Worm (Caenorhabditis elegans) whole organism, mixed stage, embryonic: ENCODE measurements around the gene atic-1.

Experiments
- bed-3 ChIP-seq: fragments of 200-800 bp; sonication (Bioruptor generic); optimal IDR thresholded peaks from 3 replicates; lab custom pipeline; 2018; ENCODE audit warnings: mild to moderate bottlenecking, missing genetic modification characterization, moderate library complexity, missing compliant biosample characterization
- ces-1 ChIP-seq: fragments of 150-350 bp; optimal IDR thresholded peaks from 2 replicates; lab custom pipeline; 2014; ENCODE audit warnings: missing biosample characterization, missing genetic modification reagents, missing genetic modification characterization
- elt-3 ChIP-seq: fragments of 150-350 bp; optimal IDR thresholded peaks from 2 replicates; lab custom pipeline; 2014; ENCODE audit warnings: missing biosample characterization, missing genetic modification characterization
- mab-5 ChIP-seq: fragments of 150-350 bp; optimal IDR thresholded peaks from 2 replicates; lab custom pipeline; 2014; ENCODE audit warnings: missing biosample characterization, missing genetic modification characterization
- mep-1 ChIP-seq: fragments of 150-350 bp; optimal IDR thresholded peaks from 2 replicates; lab custom pipeline; 2017; ENCODE audit warnings: missing biosample characterization, missing genetic modification reagents, missing genetic modification characterization, inconsistent platforms
- nhr-237 ChIP-seq: fragments of 150-350 bp; optimal IDR thresholded peaks from 2 replicates; lab custom pipeline; 2014; ENCODE audit warnings: missing biosample characterization, missing genetic modification characterization
- nhr-28 ChIP-seq: fragments of 150-350 bp; optimal IDR thresholded peaks from 2 replicates; lab custom pipeline; 2014; ENCODE audit warnings: missing biosample characterization, missing genetic modification characterization
- pha-4 ChIP-seq: fragments of 150-350 bp; optimal IDR thresholded peaks from 2 replicates; lab custom pipeline; 2018; ENCODE audit warnings: missing biosample characterization, missing genetic modification reagents, missing genetic modification characterization
- snpc-4 ChIP-seq: fragments of 150-350 bp; optimal IDR thresholded peaks from 2 replicates; lab custom pipeline; 2014; ENCODE audit warnings: missing biosample characterization, missing genetic modification characterization
- unc-39 ChIP-seq: fragments of 150-350 bp; optimal IDR thresholded peaks from 2 replicates; lab custom pipeline; 2014; ENCODE audit warnings: missing biosample characterization, missing genetic modification characterization
- ztf-11 ChIP-seq: fragments of 150-350 bp; optimal IDR thresholded peaks from 2 replicates; lab custom pipeline; 2014; ENCODE audit warnings: missing biosample characterization, missing genetic modification characterization

DNA sequence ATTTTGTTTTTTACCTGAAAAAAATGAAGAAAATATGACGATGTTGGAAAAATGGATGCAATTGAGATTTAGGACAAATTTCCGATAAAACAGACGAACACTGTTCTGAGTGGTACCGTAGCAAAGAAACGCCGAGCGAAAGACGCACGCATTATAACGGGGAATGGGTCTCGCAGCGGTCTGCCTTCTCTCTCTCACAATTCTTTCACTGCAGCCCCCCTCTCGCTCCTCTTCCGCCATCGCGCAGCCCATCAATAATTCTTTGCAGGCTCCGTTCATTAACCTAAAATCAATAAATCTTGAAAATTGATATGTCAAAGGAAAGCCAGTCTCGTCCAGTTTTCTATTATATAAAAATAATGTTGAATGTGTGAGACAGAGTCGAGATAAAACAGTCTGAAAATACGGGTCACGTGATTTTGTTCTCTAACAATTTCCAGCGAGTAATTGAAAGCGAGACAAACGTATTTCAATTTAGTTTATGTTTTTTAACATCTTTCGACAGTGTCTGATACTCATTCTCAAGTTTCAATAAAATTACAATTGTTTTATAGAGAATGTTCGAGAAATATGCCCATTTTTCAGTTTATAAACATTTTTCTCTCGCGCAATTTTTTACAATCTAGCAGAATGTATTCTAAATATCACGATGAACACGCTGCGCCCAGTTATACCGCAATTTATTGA is 27.8 kb downstream of the atic-1 start:
- TF ChIP-seq ztf-11 (tag; lab: Kevin White, UChicago) (no peak), nhr-28 (tag; lab: Kevin White, UChicago) (no peak), ces-1 (GFP tag; lab: Kevin White, UChicago) (peak; percentile 8), elt-3 (no peak), mep-1 (tag; lab: Kevin White, UChicago) (peak; percentile 65), nhr-237 (no peak), snpc-4 (no peak), unc-39 (tag; lab: Kevin White, UChicago) (no peak), bed-3 (GFP tag; lab: Kevin White, UChicago) (no peak), pha-4 (no peak), mab-5 (tag; lab: Kevin White, UChicago) (no peak)
